Worm (Caenorhabditis elegans): ENCODE measurements around the gene Y24F12A.1.

The Y24F12A.1 gene

ce11 chrIV:11593415-11594190 lies 11.5 kb upstream of the Y24F12A.1 start, which contains the start of gene F40F11.3 (continued):
- TF ChIP-seq mdl-1 (tag; optimal IDR thresholded peaks at IDR 0.05): peak; percentile 46
- TF ChIP-seq ztf-11 (tag; optimal IDR thresholded peaks at IDR 0.05): no peak
- TF ChIP-seq sea-2 (GFP tag; optimal IDR thresholded peaks at IDR 0.05): no peak
- peak; percentile 69 for TF ChIP-seq tbx-2 (tag; optimal IDR thresholded peaks at IDR 0.05)
- TF ChIP-seq ceh-28 (tag; optimal IDR thresholded peaks at IDR 0.05): peak; percentile 72

- TF ChIP-seq ztf-11 (tag; optimal IDR thresholded peaks at IDR 0.05): no peak
- TF ChIP-seq skn-1 (tag; optimal IDR thresholded peaks at IDR 0.05): no peak
- TF ChIP-seq nhr-11 (tag; optimal IDR thresholded peaks at IDR 0.05): no peak
- no peak for TF ChIP-seq nhr-23 (tag; optimal IDR thresholded peaks at IDR 0.05)
- no peak for TF ChIP-seq zag-1 (tag; optimal IDR thresholded peaks at IDR 0.05)
- no peak for TF ChIP-seq daf-12 (tag; optimal IDR thresholded peaks at IDR 0.05)
- TF ChIP-seq unc-39 (tag; optimal IDR thresholded peaks at IDR 0.05): no peak
- TF ChIP-seq nhr-25 (tag; optimal IDR thresholded peaks at IDR 0.05): peak; percentile 57
- no peak for TF ChIP-seq unc-62 (GFP tag; optimal IDR thresholded peaks at IDR 0.05)
- TF ChIP-seq mml-1 (tag; optimal IDR thresholded peaks at IDR 0.05): no peak
- peak; percentile 69 for TF ChIP-seq nhr-43 (tag; optimal IDR thresholded peaks at IDR 0.05; ENCODE audit: poor library complexity, severe bottlenecking)
- no peak for TF ChIP-seq elt-1 (tag; optimal IDR thresholded peaks at IDR 0.05)
- TF ChIP-seq hmg-11 (tag; optimal IDR thresholded peaks at IDR 0.05): peak; percentile 66
- TF ChIP-seq sea-2 (GFP tag; optimal IDR thresholded peaks at IDR 0.05): no peak
- peak; percentile 17 for TF ChIP-seq jun-1 (tag; optimal IDR thresholded peaks at IDR 0.05)
- TF ChIP-seq ceh-16 (tag; optimal IDR thresholded peaks at IDR 0.05): no peak
- no peak for TF ChIP-seq egl-27 (tag; optimal IDR thresholded peaks at IDR 0.05)
- TF ChIP-seq fkh-10 (GFP tag; optimal IDR thresholded peaks at IDR 0.05): no peak
- TF ChIP-seq aly-2 (tag; optimal IDR thresholded peaks at IDR 0.05): no peak
- TF ChIP-seq elt-2 (tag; optimal IDR thresholded peaks at IDR 0.05): peak; percentile 56
- peak; percentile 39 for TF ChIP-seq lin-15B (tag; optimal IDR thresholded peaks at IDR 0.05)
- no peak for TF ChIP-seq mdl-1 (tag; optimal IDR thresholded peaks at IDR 0.05)
- TF ChIP-seq egl-5 (tag; optimal IDR thresholded peaks at IDR 0.05): peak; percentile 24
- peak; percentile 50 for TF ChIP-seq lsy-12 (tag; optimal IDR thresholded peaks at IDR 0.05)
- TF ChIP-seq ZK546.5 (tag; optimal IDR thresholded peaks at IDR 0.05): no peak
- no peak for TF ChIP-seq fos-1 (tag; optimal IDR thresholded peaks at IDR 0.05)
- TF ChIP-seq nhr-76 (tag; optimal IDR thresholded peaks at IDR 0.05): no peak
- peak; percentile 32 for TF ChIP-seq pqm-1 (tag; optimal IDR thresholded peaks at IDR 0.05)
- TF ChIP-seq ama-1 (optimal IDR thresholded peaks at IDR 0.05): peak; percentile 96
- TF ChIP-seq nhr-28 (tag; optimal IDR thresholded peaks at IDR 0.05): no peak
- no peak for TF ChIP-seq nhr-237 (tag; optimal IDR thresholded peaks at IDR 0.05)
- no peak for TF ChIP-seq ceh-28 (tag; optimal IDR thresholded peaks at IDR 0.05)
- TF ChIP-seq ztf-4 (tag; optimal IDR thresholded peaks at IDR 0.05): peak; percentile 27
- no peak for TF ChIP-seq tbx-2 (tag; optimal IDR thresholded peaks at IDR 0.05)
- no peak for TF ChIP-seq R02D3.7 (tag; optimal IDR thresholded peaks at IDR 0.05)
- TF ChIP-seq eor-1 (tag; optimal IDR thresholded peaks at IDR 0.05): no peak
- no peak for TF ChIP-seq fkh-2 (tag; optimal IDR thresholded peaks at IDR 0.05)
- no peak for TF ChIP-seq ceh-9 (tag; optimal IDR thresholded peaks at IDR 0.05)
- no peak for TF ChIP-seq elt-3 (tag; optimal IDR thresholded peaks at IDR 0.05)
- no peak for TF ChIP-seq nhr-67 (tag; optimal IDR thresholded peaks at IDR 0.05)
- TF ChIP-seq lin-39 (tag; optimal IDR thresholded peaks at IDR 0.05): peak; percentile 54
- TF ChIP-seq ceh-82 (tag; optimal IDR thresholded peaks at IDR 0.05): no peak
- peak; percentile 14 for TF ChIP-seq snpc-4 (tag; optimal IDR thresholded peaks at IDR 0.05)
- TF ChIP-seq pha-4 (tag; optimal IDR thresholded peaks at IDR 0.05): no peak
- TF ChIP-seq nhr-77 (tag; optimal IDR thresholded peaks at IDR 0.05): no peak
- no peak for TF ChIP-seq nhr-12 (tag; optimal IDR thresholded peaks at IDR 0.05)
- TF ChIP-seq nfya-1 (tag; optimal IDR thresholded peaks at IDR 0.05; ENCODE audit: insufficient read depth): peak; percentile 81
These were observed 10.8 kb upstream of the Y24F12A.1 start, which contains the start of gene mig-38 for ce11 chrIV:11594191-11594673. TSS of gene mig-38 (plus strand) at chrIV:11594244.
